Worm (Caenorhabditis elegans) whole organism, L4 larva: ENCODE data around the gene C14H10.2.
A peak's percentile ranks its signal among the peaks of the same experiment; 100 is the strongest.

ENCODE experiments used
- F10B5.3 ChIP-seq: sonication (generic microtip); optimal IDR thresholded peaks from 2 replicates; lab custom pipeline; 2016; ENCODE audit warnings: mild to moderate bottlenecking, missing genetic modification characterization, missing compliant biosample characterization
- F37D6.2 ChIP-seq: sonication (generic microtip); optimal IDR thresholded peaks from 2 replicates; lab custom pipeline; 2016; ENCODE audit warnings: mild to moderate bottlenecking, missing genetic modification characterization, missing compliant biosample characterization
- F49E8.2 ChIP-seq: sonication (generic microtip); optimal IDR thresholded peaks from 2 replicates; lab custom pipeline; 2016; ENCODE audit warnings: missing compliant biosample characterization, mild to moderate bottlenecking, missing genetic modification characterization, borderline replicate concordance
- T26A8.4 ChIP-seq: fragments of 200-800 bp; sonication (Bioruptor generic); IDR thresholded peaks from 2 replicates; pipeline ENCODE4 v1.3.6; 2022; ENCODE audit warnings: missing genetic modification characterization, missing compliant biosample characterization
- Y105C5A.15 ChIP-seq: fragments of 200-800 bp; sonication (Bioruptor generic); IDR thresholded peaks from 2 replicates; pipeline ENCODE4 v1.3.6; 2022; ENCODE audit warnings: missing genetic modification characterization, missing compliant biosample characterization
- aha-1 ChIP-seq: fragments of 150-350 bp; peaks from one replicate; lab custom pipeline; 2014; ENCODE audit warnings: missing biosample characterization, missing genetic modification characterization
- ama-1 ChIP-seq: fragments of 150-350 bp; optimal IDR thresholded peaks from 2 replicates; lab custom pipeline; 2014; ENCODE audit warnings: inconsistent platforms, mixed read lengths
- arid-1 ChIP-seq: fragments of 200-800 bp; sonication (Bioruptor generic); conservative IDR thresholded peaks from 2 replicates; pipeline ENCODE4 v1.3.6; 2022; ENCODE audit warnings: missing genetic modification reagents, missing genetic modification characterization, missing compliant biosample characterization
- ceh-20 ChIP-seq: fragments of 200-800 bp; sonication (Bioruptor generic); IDR thresholded peaks from 2 replicates; pipeline ENCODE4 v1.3.6; 2022; ENCODE audit warnings: missing genetic modification reagents, missing genetic modification characterization, missing compliant biosample characterization
- ceh-44 ChIP-seq: fragments of 200-800 bp; sonication (Bioruptor generic); IDR thresholded peaks from 2 replicates; pipeline ENCODE4 v1.3.6; 2022; ENCODE audit warnings: missing genetic modification reagents, missing genetic modification characterization, missing compliant biosample characterization
- daf-19 ChIP-seq: fragments of 200-800 bp; sonication (Bioruptor generic); conservative IDR thresholded peaks from 2 replicates; pipeline ENCODE4 v1.3.6; 2022; ENCODE audit warnings: missing genetic modification characterization, missing compliant biosample characterization
- dmd-6 ChIP-seq: fragments of 200-800 bp; sonication (Bioruptor generic); IDR thresholded peaks from 2 replicates; pipeline ENCODE4 v1.3.6; 2022; ENCODE audit warnings: missing genetic modification reagents, missing genetic modification characterization, missing compliant biosample characterization
- dmd-8 ChIP-seq: fragments of 200-800 bp; sonication (Bioruptor generic); IDR thresholded peaks from 2 replicates; pipeline ENCODE4 v1.3.6; 2022; ENCODE audit warnings: missing genetic modification characterization, missing compliant biosample characterization
- dpl-1 ChIP-seq: fragments of 150-350 bp; optimal IDR thresholded peaks from 2 replicates; lab custom pipeline; 2014; ENCODE audit warnings: missing biosample characterization, missing genetic modification reagents, missing genetic modification characterization
- duxl-1 ChIP-seq: sonication (generic microtip); optimal IDR thresholded peaks from 2 replicates; lab custom pipeline; 2016; ENCODE audit warnings: mild to moderate bottlenecking, missing genetic modification characterization, moderate library complexity, missing compliant biosample characterization; ENCODE audit not compliant: poor library complexity
- dve-1 ChIP-seq: sonication (generic microtip); optimal IDR thresholded peaks from 2 replicates; lab custom pipeline; 2017; ENCODE audit warnings: antibody characterized with exemption, mild to moderate bottlenecking, missing genetic modification characterization, missing compliant biosample characterization; ENCODE audit not compliant: insufficient read depth
- egl-43 ChIP-seq: fragments of 200-800 bp; sonication (Bioruptor generic); IDR thresholded peaks from 2 replicates; pipeline ENCODE4 v1.3.6; 2022; ENCODE audit warnings: missing genetic modification reagents, missing genetic modification characterization, missing compliant biosample characterization
- fkh-10 ChIP-seq: fragments of 150-350 bp; optimal IDR thresholded peaks from 2 replicates; lab custom pipeline; 2014; ENCODE audit warnings: missing biosample characterization, missing genetic modification reagents, missing genetic modification characterization
- hlh-11 ChIP-seq: fragments of 200-800 bp; sonication (Bioruptor generic); optimal IDR thresholded peaks from 2 replicates; lab custom pipeline; 2018; ENCODE audit warnings: mild to moderate bottlenecking, missing genetic modification characterization, missing compliant biosample characterization
- hlh-30 ChIP-seq: sonication (generic microtip); optimal IDR thresholded peaks from 2 replicates; lab custom pipeline; 2017; ENCODE audit warnings: antibody characterized with exemption, mild to moderate bottlenecking, missing genetic modification characterization, missing compliant biosample characterization; ENCODE audit not compliant: insufficient read depth
- hmg-1.1 ChIP-seq: fragments of 200-800 bp; sonication (Bioruptor generic); IDR thresholded peaks from 2 replicates; pipeline ENCODE4 v1.3.6; 2022; ENCODE audit warnings: missing genetic modification reagents, missing genetic modification characterization, missing compliant biosample characterization
- jun-1 ChIP-seq: fragments of 150-350 bp; optimal IDR thresholded peaks from 2 replicates; lab custom pipeline; 2014; ENCODE audit warnings: missing biosample characterization, missing genetic modification reagents, missing genetic modification characterization
- lin-1 ChIP-seq: fragments of 200-800 bp; sonication (Bioruptor generic); IDR thresholded peaks from 2 replicates; pipeline ENCODE4 v1.3.6; 2022; ENCODE audit warnings: missing genetic modification reagents, missing genetic modification characterization, missing compliant biosample characterization
- lin-15B ChIP-seq: fragments of 150-350 bp; sonication (generic microtip); optimal IDR thresholded peaks from 3 replicates; lab custom pipeline; 2014; ENCODE audit warnings: missing biosample characterization, missing genetic modification characterization
- lin-29 ChIP-seq: fragments of 200-800 bp; sonication (Bioruptor generic); IDR thresholded peaks from 2 replicates; pipeline ENCODE4 v1.3.6; 2022; ENCODE audit warnings: missing genetic modification reagents, missing genetic modification characterization, missing compliant biosample characterization
- lir-3 ChIP-seq: sonication (generic microtip); optimal IDR thresholded peaks from 2 replicates; lab custom pipeline; 2016; ENCODE audit warnings: mild to moderate bottlenecking, missing genetic modification characterization, missing compliant biosample characterization
- lsy-2 ChIP-seq, 2 experiments: fragments of 150-350 bp in 1 of 2; sonication (generic microtip) in 1 of 2; optimal IDR thresholded peaks; 2 replicates each; lab custom pipeline; 2014 to 2017; ENCODE audit warnings: missing biosample characterization in 2 of 2, missing genetic modification characterization in 2 of 2
- madf-9 ChIP-seq: fragments of 200-800 bp; sonication (Bioruptor generic); conservative IDR thresholded peaks from 2 replicates; pipeline ENCODE4 v1.3.6; 2022; ENCODE audit warnings: missing genetic modification reagents, missing genetic modification characterization, missing compliant biosample characterization
- mdl-1 ChIP-seq, 2 experiments: fragments of 150-350 bp in 1 of 2; sonication (generic microtip) in 1 of 2; optimal IDR thresholded peaks; 2 replicates each; lab custom pipeline; 2014 to 2017; ENCODE audit warnings: missing biosample characterization in 2 of 2, missing genetic modification characterization in 2 of 2
- mdt-29 ChIP-seq: fragments of 200-800 bp; sonication (Bioruptor generic); IDR thresholded peaks from 2 replicates; pipeline ENCODE4 v1.3.6; 2022; ENCODE audit warnings: missing genetic modification reagents, missing genetic modification characterization, missing compliant biosample characterization
- mes-2 ChIP-seq: sonication (generic microtip); optimal IDR thresholded peaks from 2 replicates; lab custom pipeline; 2016; ENCODE audit warnings: missing genotype, mild to moderate bottlenecking, missing genetic modification characterization, missing compliant biosample characterization; ENCODE audit not compliant: poor library complexity, severe bottlenecking
- mxl-2 ChIP-seq: fragments of 200-800 bp; sonication (Bioruptor generic); conservative IDR thresholded peaks from 2 replicates; pipeline ENCODE4 v1.3.6; 2022; ENCODE audit warnings: missing genetic modification reagents, missing genetic modification characterization, missing compliant biosample characterization
- mxl-3 ChIP-seq: fragments of 200-800 bp; sonication (Bioruptor generic); optimal IDR thresholded peaks from 2 replicates; lab custom pipeline; 2018; ENCODE audit warnings: mild to moderate bottlenecking, missing genetic modification characterization, missing compliant biosample characterization
- nhr-10 ChIP-seq: fragments of 150-350 bp; optimal IDR thresholded peaks from 2 replicates; lab custom pipeline; 2014; ENCODE audit warnings: missing biosample characterization, missing genetic modification characterization
- nhr-102 ChIP-seq: sonication (generic microtip); optimal IDR thresholded peaks from 2 replicates; lab custom pipeline; 2016; ENCODE audit warnings: mild to moderate bottlenecking, missing genetic modification characterization, moderate library complexity, missing compliant biosample characterization
- nhr-25 ChIP-seq: sonication (generic microtip); optimal IDR thresholded peaks from 2 replicates; lab custom pipeline; 2017; ENCODE audit warnings: missing genetic modification characterization, mild to moderate bottlenecking, missing compliant biosample characterization, antibody characterized with exemption, moderate library complexity, borderline replicate concordance; ENCODE audit not compliant: insufficient read depth
- nhr-28 ChIP-seq: fragments of 150-350 bp; optimal IDR thresholded peaks from 2 replicates; lab custom pipeline; 2014; ENCODE audit warnings: missing biosample characterization, missing genetic modification characterization
- nhr-42 ChIP-seq: fragments of 200-800 bp; sonication (Bioruptor generic); IDR thresholded peaks from 2 replicates; pipeline ENCODE4 v1.3.6; 2022; ENCODE audit warnings: missing genetic modification characterization, missing compliant biosample characterization
- nhr-48 ChIP-seq: sonication (generic microtip); optimal IDR thresholded peaks from 2 replicates; lab custom pipeline; 2016; ENCODE audit warnings: mild to moderate bottlenecking, missing genetic modification characterization, missing compliant biosample characterization
- nhr-76 ChIP-seq: fragments of 150-350 bp; optimal IDR thresholded peaks from 2 replicates; lab custom pipeline; 2014; ENCODE audit warnings: missing biosample characterization, missing genetic modification characterization
- saeg-2 ChIP-seq: fragments of 200-800 bp; sonication (Bioruptor generic); IDR thresholded peaks from 2 replicates; pipeline ENCODE4 v1.3.6; 2022; ENCODE audit warnings: missing genetic modification reagents, missing genetic modification characterization, missing compliant biosample characterization
- snpc-1.2 ChIP-seq: fragments of 200-800 bp; sonication (Bioruptor generic); IDR thresholded peaks from 2 replicates; pipeline ENCODE4 v1.3.6; 2022; ENCODE audit warnings: missing genetic modification reagents, missing genetic modification characterization, missing compliant biosample characterization
- spr-1 ChIP-seq: sonication (generic microtip); optimal IDR thresholded peaks from 2 replicates; lab custom pipeline; 2016; ENCODE audit warnings: mild to moderate bottlenecking, missing genetic modification characterization, missing compliant biosample characterization
- unc-62 ChIP-seq, 3 experiments: fragments of 150-350 bp in 1 of 3; sonication (generic microtip); optimal IDR thresholded peaks in 2 of 3; peaks in 1 of 3; 1 replicate in 1 of 3; 2 replicates in 2 of 3; lab custom pipeline; 2014 to 2017; ENCODE audit warnings: missing biosample characterization in 3 of 3, missing genetic modification characterization in 3 of 3, missing genetic modification reagents in 3 of 3, missing genotype in 1 of 3
- zfp-3 ChIP-seq: fragments of 200-800 bp; sonication (Bioruptor generic); conservative IDR thresholded peaks from 2 replicates; pipeline ENCODE4 v1.3.6; 2022; ENCODE audit warnings: missing genetic modification reagents, missing genetic modification characterization, missing compliant biosample characterization

Gene C14H10.2

ce11 chrX:10238146-10238749, 14.4 kb downstream of the C14H10.2 start (continued):
- no peak for TF ChIP-seq dve-1 (tag; lab: Kevin White, UChicago)
- no peak for TF ChIP-seq snpc-1.2 (GFP tag; lab: Robert Waterston, UW)
- no peak for TF ChIP-seq nhr-76 (tag; lab: Kevin White, UChicago)
- TF ChIP-seq mdt-29 (GFP tag; lab: Robert Waterston, UW), result no peak
- TF ChIP-seq daf-19 (GFP tag; lab: Robert Waterston, UW), result no peak
- TF ChIP-seq nhr-42 (GFP tag; lab: Robert Waterston, UW), result no peak
- no peak for TF ChIP-seq mxl-2 (GFP tag; lab: Robert Waterston, UW)
- peak; percentile 35 for TF ChIP-seq hlh-11 (tag; lab: Kevin White, UChicago)
- TF ChIP-seq Y105C5A.15 (GFP tag; lab: Robert Waterston, UW), result no peak
- peak; percentile 38 for TF ChIP-seq nhr-28 (tag; lab: Kevin White, UChicago)
- TF ChIP-seq jun-1, result no peak
- no peak for TF ChIP-seq nhr-10 (tag; lab: Kevin White, UChicago)
- no peak for TF ChIP-seq lin-15B (tag; lab: Kevin White, UChicago)
- TF ChIP-seq mdl-1 (tag; optimal IDR thresholded peaks at IDR 0.05; lab: Kevin White, UChicago), result peak in 1 of 2 experiments; percentile 23
- no peak for TF ChIP-seq lin-29 (GFP tag; lab: Robert Waterston, UW)
- no peak for TF ChIP-seq madf-9 (GFP tag; lab: Robert Waterston, UW)
- TF ChIP-seq egl-43, result no peak
- TF ChIP-seq nhr-102 (tag; lab: Kevin White, UChicago), result no peak
- no peak for TF ChIP-seq lin-1
- TF ChIP-seq spr-1 (tag; lab: Kevin White, UChicago), result no peak
- no peak for TF ChIP-seq ama-1
- no peak for TF ChIP-seq F37D6.2
- TF ChIP-seq saeg-2 (GFP tag; lab: Robert Waterston, UW), result no peak
- peak in 1 of 2 experiments; percentile 17 for TF ChIP-seq lsy-2 (tag; optimal IDR thresholded peaks at IDR 0.05; lab: Kevin White, UChicago)
- no peak for TF ChIP-seq arid-1 (GFP tag; lab: Robert Waterston, UW)
- no peak for TF ChIP-seq dpl-1 (GFP tag; lab: Kevin White, UChicago)
- no peak for TF ChIP-seq zfp-3 (GFP tag; lab: Robert Waterston, UW)
- no peak for TF ChIP-seq dmd-8
- TF ChIP-seq dmd-6 (GFP tag; lab: Robert Waterston, UW), result no peak
- TF ChIP-seq hlh-30 (tag; lab: Kevin White, UChicago), result no peak
- TF ChIP-seq hmg-1.1 (GFP tag; lab: Robert Waterston, UW), result no peak

- TF ChIP-seq nhr-25, result peak; percentile 23
- no peak for TF ChIP-seq lin-15B (tag; lab: Kevin White, UChicago)
- TF ChIP-seq nhr-48 (tag; lab: Kevin White, UChicago), result peak; percentile 23
- peak; percentile 13; the same call in 1 of the 2 replicates for TF ChIP-seq dmd-6 (GFP tag; lab: Robert Waterston, UW)
- TF ChIP-seq hlh-11 (tag; lab: Kevin White, UChicago), result peak; percentile 28
Measured at ce11 chrX:10236844-10237243, 15.8 kb downstream of the C14H10.2 start, which contains the start of gene zipt-13. Gene zipt-13 (minus strand): TSS chrX:10236944.

- TF ChIP-seq fkh-10, result no peak
- TF ChIP-seq arid-1 (GFP tag; lab: Robert Waterston, UW), result no peak
- TF ChIP-seq mdt-29 (GFP tag; lab: Robert Waterston, UW), result no peak
- TF ChIP-seq F37D6.2, result no peak
- TF ChIP-seq unc-62 (GFP tag; optimal IDR thresholded peaks at IDR 0.05 in 1 of 2; lab: Kevin White, UChicago), result peak in 1 of 2 experiments; percentile 91
- TF ChIP-seq unc-62 (tag; optimal IDR thresholded peaks at IDR 0.05; lab: Kevin White, UChicago), result no peak
- no peak for TF ChIP-seq lin-15B (tag; lab: Kevin White, UChicago)
- no peak for TF ChIP-seq Y105C5A.15 (GFP tag; lab: Robert Waterston, UW)
- no peak for TF ChIP-seq mxl-3
- TF ChIP-seq aha-1 (tag; lab: Kevin White, UChicago), result peak; percentile 30
- TF ChIP-seq F10B5.3 (tag; lab: Kevin White, UChicago), result no peak
- TF ChIP-seq ceh-44 (GFP tag; lab: Robert Waterston, UW), result no peak
- TF ChIP-seq hlh-30 (tag; lab: Kevin White, UChicago), result no peak
- TF ChIP-seq dpl-1 (GFP tag; lab: Kevin White, UChicago), result no peak
- no peak for TF ChIP-seq hmg-1.1 (GFP tag; lab: Robert Waterston, UW)
- no peak for TF ChIP-seq F49E8.2
- TF ChIP-seq nhr-28 (tag; lab: Kevin White, UChicago), result no peak
- peak; percentile 29; the same call in 1 of the 2 replicates for TF ChIP-seq T26A8.4 (GFP tag; lab: Robert Waterston, UW)
- TF ChIP-seq ceh-20 (GFP tag; lab: Robert Waterston, UW), result no peak
- no peak for TF ChIP-seq duxl-1 (tag; lab: Kevin White, UChicago)
- no peak for TF ChIP-seq lir-3
- no peak for TF ChIP-seq mes-2 (tag; lab: Kevin White, UChicago)
Measured at ce11 chrX:10232395-10232794, 20.3 kb downstream of the C14H10.2 start.
